Worm (Caenorhabditis elegans) whole organism, midembryonic: ENCODE measurements around the gene lin-5.

Source experiments
- T22C8.4 ChIP-seq: fragments of 200-800 bp; sonication (Bioruptor generic); IDR thresholded peaks from 2 replicates; pipeline ENCODE4 v1.3.6; 2022; ENCODE audit warnings: missing genetic modification characterization, missing compliant biosample characterization
- cog-1 ChIP-seq: sonication (generic microtip); optimal IDR thresholded peaks from 2 replicates; lab custom pipeline; 2016; ENCODE audit warnings: missing genetic modification characterization, missing compliant biosample characterization
- flt-1 ChIP-seq: fragments of 200-800 bp; sonication (Bioruptor generic); IDR thresholded peaks from 2 replicates; pipeline ENCODE4 v1.3.6; 2022; ENCODE audit warnings: missing genetic modification characterization, missing compliant biosample characterization
- klf-2 ChIP-seq: fragments of 200-800 bp; sonication (Bioruptor generic); conservative IDR thresholded peaks from 2 replicates; pipeline ENCODE4 v1.3.6; 2022; ENCODE audit warnings: missing genetic modification reagents, missing genetic modification characterization, missing compliant biosample characterization
- med-1 ChIP-seq: sonication (generic microtip); optimal IDR thresholded peaks from 2 replicates; lab custom pipeline; 2017; ENCODE audit warnings: missing genetic modification characterization, mild to moderate bottlenecking, missing compliant biosample characterization, antibody characterized with exemption, missing genetic modification reagents; ENCODE audit not compliant: insufficient read depth
- ref-1 ChIP-seq: fragments of 200-800 bp; sonication (Bioruptor generic); conservative IDR thresholded peaks from 2 replicates; pipeline ENCODE4 v1.3.6; 2022; ENCODE audit warnings: missing genetic modification reagents, missing genetic modification characterization, missing compliant biosample characterization
- tab-1 ChIP-seq: fragments of 200-800 bp; sonication (Bioruptor generic); IDR thresholded peaks from 2 replicates; pipeline ENCODE4 v1.3.6; 2022; ENCODE audit warnings: missing genetic modification characterization, missing compliant biosample characterization
- ztf-23 ChIP-seq: fragments of 200-800 bp; sonication (Bioruptor generic); IDR thresholded peaks from 2 replicates; pipeline ENCODE4 v1.3.6; 2022; ENCODE audit warnings: missing genetic modification reagents, missing genetic modification characterization, missing compliant biosample characterization
- ztf-29 ChIP-seq: fragments of 200-800 bp; sonication (Bioruptor generic); IDR thresholded peaks from 2 replicates; pipeline ENCODE4 v1.3.6; 2022; ENCODE audit warnings: missing genetic modification reagents, missing genetic modification characterization, missing compliant biosample characterization

lin-5 gene

DNA sequence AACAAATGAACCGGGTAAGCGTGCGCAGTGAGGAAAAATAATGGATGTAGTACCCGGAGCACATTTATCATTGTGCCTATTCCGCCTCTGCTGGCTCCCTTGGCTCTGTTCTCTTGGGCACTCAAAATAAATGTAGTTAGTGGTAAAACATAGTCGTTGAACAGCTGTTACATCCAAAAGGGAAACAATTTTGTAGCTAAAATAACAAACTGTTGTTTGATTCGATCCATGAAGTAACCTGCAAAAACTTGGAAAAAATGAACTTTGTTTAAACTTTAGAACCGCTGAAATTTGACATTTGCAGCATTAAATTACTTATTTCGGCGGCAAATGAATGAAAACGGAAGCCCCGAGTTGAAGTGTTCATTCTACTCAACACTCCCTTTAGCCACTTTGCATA is 33.3 kb downstream of the lin-5 start:
- TF ChIP-seq ref-1, result no peak
- TF ChIP-seq ztf-23, result no peak
- TF ChIP-seq cog-1, result no peak
- TF ChIP-seq med-1 (GFP tag; lab: Kevin White, UChicago), result no peak
- no peak for TF ChIP-seq ztf-29
- no peak for TF ChIP-seq tab-1 (GFP tag; lab: Robert Waterston, UW)
- no peak for TF ChIP-seq flt-1 (GFP tag; lab: Robert Waterston, UW)

DNA sequence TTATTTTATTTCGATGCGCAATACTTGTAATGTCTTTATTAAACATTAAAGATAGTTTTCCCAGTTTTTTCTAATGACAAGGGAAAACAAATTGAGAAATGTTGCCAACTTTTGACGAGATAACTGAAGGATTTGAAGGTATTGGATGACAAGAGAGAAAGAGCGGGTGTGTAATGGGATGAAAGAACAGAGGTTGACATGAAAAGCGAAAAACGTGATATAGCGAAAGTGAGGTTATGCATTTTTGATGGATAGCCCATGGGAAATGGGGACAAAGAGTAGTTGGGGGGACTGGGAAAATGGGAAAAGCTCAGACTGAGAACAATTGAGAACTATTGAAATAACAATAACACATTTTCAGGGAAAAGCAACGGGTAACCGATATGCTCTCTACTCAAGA is 34.8 kb downstream of the lin-5 start:
- TF ChIP-seq tab-1 (GFP tag; lab: Robert Waterston, UW) (no peak), T22C8.4 (GFP tag; lab: Robert Waterston, UW) (no peak), flt-1 (GFP tag; lab: Robert Waterston, UW) (no peak), med-1 (GFP tag; lab: Kevin White, UChicago) (no peak), ref-1 (no peak), klf-2 (GFP tag; lab: Robert Waterston, UW) (no peak), ztf-29 (no peak), ztf-23 (no peak), cog-1 (no peak)

DNA sequence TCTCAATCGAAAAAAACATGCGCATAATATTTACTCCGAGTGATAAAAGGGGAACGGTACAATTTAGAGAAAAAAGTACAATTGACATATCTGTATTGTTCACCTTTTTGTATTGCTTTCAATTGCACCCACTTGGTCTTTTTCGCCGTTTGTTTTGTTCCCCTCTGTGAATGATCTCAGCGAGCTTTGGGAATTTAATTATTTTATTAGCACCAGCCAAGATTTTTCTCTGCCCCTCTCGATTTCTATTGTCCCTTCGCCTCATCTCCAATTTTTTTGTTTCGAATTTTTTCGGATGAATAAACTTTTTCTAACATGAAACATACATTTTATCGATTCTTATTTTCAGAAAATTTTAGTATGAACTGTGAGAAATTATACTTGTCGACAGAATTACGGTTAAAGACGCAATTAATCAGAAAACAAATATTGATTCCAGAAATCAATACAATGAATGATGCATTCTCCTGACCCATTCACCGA is 39.9 kb downstream of the lin-5 start, which contains the start of gene rev-1:
rev-1 (plus strand) TSS at position 433 of the 483 bp plus-strand sequence.
- TF ChIP-seq tab-1 (GFP tag; lab: Robert Waterston, UW), result no peak
- no peak for TF ChIP-seq cog-1
- TF ChIP-seq klf-2 (GFP tag; lab: Robert Waterston, UW), result no peak
- TF ChIP-seq ztf-23, result no peak
- TF ChIP-seq ztf-29, result no peak
- TF ChIP-seq flt-1 (GFP tag; lab: Robert Waterston, UW), result no peak
- TF ChIP-seq med-1 (GFP tag; lab: Kevin White, UChicago), result no peak
- no peak for TF ChIP-seq ref-1
- TF ChIP-seq T22C8.4 (GFP tag; lab: Robert Waterston, UW), result no peak

ce11 chrII:7900762-7901161 is 40.4 kb downstream of the lin-5 start:
- TF ChIP-seq cog-1, result no peak
- no peak for TF ChIP-seq T22C8.4 (GFP tag; lab: Robert Waterston, UW)
- TF ChIP-seq ztf-29, result no peak
- TF ChIP-seq flt-1 (GFP tag; lab: Robert Waterston, UW), result no peak
- no peak for TF ChIP-seq med-1 (GFP tag; lab: Kevin White, UChicago)
- TF ChIP-seq tab-1 (GFP tag; lab: Robert Waterston, UW), result no peak
- no peak for TF ChIP-seq ref-1
- no peak for TF ChIP-seq ztf-23
- TF ChIP-seq klf-2 (GFP tag; lab: Robert Waterston, UW), result no peak

- TF ChIP-seq ztf-29, result no peak
- no peak for TF ChIP-seq klf-2 (GFP tag; lab: Robert Waterston, UW)
- TF ChIP-seq T22C8.4 (GFP tag; lab: Robert Waterston, UW), result no peak
- no peak for TF ChIP-seq flt-1 (GFP tag; lab: Robert Waterston, UW)
- TF ChIP-seq cog-1, result no peak
- no peak for TF ChIP-seq tab-1 (GFP tag; lab: Robert Waterston, UW)
- TF ChIP-seq med-1 (GFP tag; lab: Kevin White, UChicago), result no peak
- TF ChIP-seq ref-1, result no peak
- TF ChIP-seq ztf-23, result no peak
Observed at ce11 chrII:7901990-7902389, 41.6 kb downstream of the lin-5 start.

DNA sequence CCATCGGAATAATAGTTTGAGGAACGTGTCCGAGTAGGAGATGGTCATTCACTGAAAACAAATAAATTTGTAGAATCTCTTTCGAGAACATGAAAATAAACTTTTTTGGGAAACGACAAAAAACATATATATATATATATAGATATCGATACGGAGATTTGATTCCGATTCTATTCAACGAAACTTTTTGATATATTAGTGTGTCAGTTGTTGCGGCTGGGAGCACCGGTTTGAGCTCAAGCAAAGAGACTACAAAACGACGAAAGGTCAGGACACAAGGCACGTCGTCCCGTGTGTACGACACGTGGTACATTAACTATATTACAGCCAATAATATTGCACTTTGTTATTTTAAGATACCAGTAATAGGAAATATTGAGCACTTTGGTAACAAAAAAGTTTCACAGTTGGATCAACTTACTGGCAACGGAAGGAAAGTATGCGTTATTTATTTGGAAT is 47.2 kb downstream of the lin-5 start, which contains the start of gene best-23:
best-23 (minus strand) TSS at position 51 of the 459 bp plus-strand sequence.
- TF ChIP-seq flt-1 (GFP tag; lab: Robert Waterston, UW), result no peak

ce11 chrII:7911015-7911414 is 50.6 kb downstream of the lin-5 start, which contains the start of gene ZK675.4:
Gene ZK675.4, plus strand, starts transcription at chrII:7911315.
- TF ChIP-seq med-1 (GFP tag; lab: Kevin White, UChicago) (no peak), T22C8.4 (GFP tag; lab: Robert Waterston, UW) (no peak), ztf-23 (no peak), klf-2 (GFP tag; lab: Robert Waterston, UW) (no peak), cog-1 (no peak)
